Worm (Caenorhabditis elegans) whole organism, young adult: ENCODE data around the gene col-17.
A peak's percentile ranks its signal among the peaks of the same experiment; 100 is the strongest.

Experiments used
- B0035.1 ChIP-seq: sonication (generic microtip); optimal IDR thresholded peaks from 2 replicates; lab custom pipeline; 2016; ENCODE audit warnings: missing genetic modification characterization, mild to moderate bottlenecking, missing compliant biosample characterization, missing genotype, missing genetic modification reagents
- C17E4.6 ChIP-seq: fragments of 200-800 bp; sonication (Bioruptor generic); IDR thresholded peaks from 2 replicates; pipeline ENCODE4 v1.3.6; 2022; ENCODE audit warnings: missing genetic modification reagents, missing genetic modification characterization, missing compliant biosample characterization
- F10E7.11 ChIP-seq: sonication (generic microtip); optimal IDR thresholded peaks from 2 replicates; lab custom pipeline; 2017; ENCODE audit warnings: mild to moderate bottlenecking, missing genetic modification characterization, moderate library complexity, missing compliant biosample characterization
- F22D6.2 ChIP-seq: sonication (generic microtip); optimal IDR thresholded peaks from 2 replicates; lab custom pipeline; 2016; ENCODE audit warnings: mild to moderate bottlenecking, missing genetic modification characterization, missing compliant biosample characterization
- F33H1.4 ChIP-seq: fragments of 200-800 bp; sonication (Bioruptor generic); IDR thresholded peaks from 2 replicates; pipeline ENCODE4 v1.3.6; 2022; ENCODE audit warnings: missing genetic modification reagents, missing genetic modification characterization, missing compliant biosample characterization
- F37B4.10 ChIP-seq: fragments of 200-800 bp; sonication (Bioruptor generic); IDR thresholded peaks from 2 replicates; pipeline ENCODE4 v1.3.6; 2022; ENCODE audit warnings: missing genetic modification characterization, missing compliant biosample characterization
- F55B11.4 ChIP-seq: sonication (generic microtip); optimal IDR thresholded peaks from 2 replicates; lab custom pipeline; 2016; ENCODE audit warnings: missing compliant biosample characterization, missing genetic modification characterization, borderline replicate concordance; ENCODE audit not compliant: insufficient read depth
- F57C9.4 ChIP-seq: sonication (generic microtip); optimal IDR thresholded peaks from 2 replicates; lab custom pipeline; 2017; ENCODE audit warnings: mild to moderate bottlenecking, missing genetic modification characterization, missing compliant biosample characterization
- T26A5.8 ChIP-seq: sonication (generic microtip); optimal IDR thresholded peaks from 2 replicates; lab custom pipeline; 2016; ENCODE audit warnings: missing genetic modification characterization, missing compliant biosample characterization
- Y53F4B.3 ChIP-seq: fragments of 200-800 bp; sonication (Bioruptor generic); IDR thresholded peaks from 2 replicates; pipeline ENCODE4 v1.3.6; 2022; ENCODE audit warnings: missing genetic modification reagents, missing genetic modification characterization, missing compliant biosample characterization
- Y67H2A.10 ChIP-seq: fragments of 200-800 bp; sonication (Bioruptor generic); conservative IDR thresholded peaks from 2 replicates; pipeline ENCODE4 v1.3.6; 2022; ENCODE audit warnings: missing genetic modification reagents, missing genetic modification characterization, missing compliant biosample characterization
- atf-7 ChIP-seq: sonication (generic microtip); optimal IDR thresholded peaks from 2 replicates; lab custom pipeline; 2017; ENCODE audit warnings: mild to moderate bottlenecking, missing genetic modification characterization, missing compliant biosample characterization
- attf-3 ChIP-seq: fragments of 200-800 bp; sonication (Bioruptor generic); conservative IDR thresholded peaks from 2 replicates; pipeline ENCODE4 v1.3.6; 2022; ENCODE audit warnings: missing genetic modification reagents, missing genetic modification characterization, missing compliant biosample characterization
- attf-6 ChIP-seq: fragments of 200-800 bp; sonication (Bioruptor generic); IDR thresholded peaks from 2 replicates; pipeline ENCODE4 v1.3.6; 2022; ENCODE audit warnings: missing genetic modification reagents, missing genetic modification characterization, missing compliant biosample characterization
- bed-2 ChIP-seq: fragments of 200-800 bp; sonication (Bioruptor generic); IDR thresholded peaks from 2 replicates; pipeline ENCODE4 v1.3.6; 2022; ENCODE audit warnings: missing genetic modification reagents, missing genetic modification characterization, missing compliant biosample characterization
- ccch-3 ChIP-seq: fragments of 200-800 bp; sonication (Bioruptor generic); optimal IDR thresholded peaks from 2 replicates; lab custom pipeline; 2018; ENCODE audit warnings: mild to moderate bottlenecking, missing genetic modification characterization, missing compliant biosample characterization
- ceh-58 ChIP-seq: fragments of 200-800 bp; sonication (Bioruptor generic); IDR thresholded peaks from 2 replicates; pipeline ENCODE4 v1.3.6; 2022; ENCODE audit warnings: missing genetic modification characterization, missing compliant biosample characterization
- ceh-79 ChIP-seq: sonication (generic microtip); optimal IDR thresholded peaks from 2 replicates; lab custom pipeline; 2017; ENCODE audit warnings: mild to moderate bottlenecking, missing genetic modification characterization, missing compliant biosample characterization
- die-1 ChIP-seq: sonication (generic microtip); optimal IDR thresholded peaks from 2 replicates; lab custom pipeline; 2016; ENCODE audit warnings: missing genotype, mild to moderate bottlenecking, missing genetic modification characterization, missing compliant biosample characterization
- egl-18 ChIP-seq: fragments of 200-800 bp; sonication (Bioruptor generic); IDR thresholded peaks from 2 replicates; pipeline ENCODE4 v1.3.6; 2022; ENCODE audit warnings: missing genetic modification reagents, missing genetic modification characterization, missing compliant biosample characterization
- egl-44 ChIP-seq: fragments of 200-800 bp; sonication (Bioruptor generic); IDR thresholded peaks from 2 replicates; pipeline ENCODE4 v1.3.6; 2022; ENCODE audit warnings: missing genetic modification reagents, missing genetic modification characterization, missing compliant biosample characterization
- ekl-4 ChIP-seq: fragments of 200-800 bp; sonication (Bioruptor generic); IDR thresholded peaks from 2 replicates; pipeline ENCODE4 v1.3.6; 2022; ENCODE audit warnings: missing genetic modification reagents, missing genetic modification characterization, missing compliant biosample characterization
- ets-4 ChIP-seq: fragments of 200-800 bp; sonication (Bioruptor generic); optimal IDR thresholded peaks from 2 replicates; lab custom pipeline; 2018; ENCODE audit warnings: mild to moderate bottlenecking, missing genetic modification characterization, missing compliant biosample characterization
- fkh-3 ChIP-seq: sonication (generic microtip); optimal IDR thresholded peaks from 2 replicates; lab custom pipeline; 2016; ENCODE audit warnings: mild to moderate bottlenecking, missing genetic modification characterization, missing compliant biosample characterization
- hlh-12 ChIP-seq: sonication (generic microtip); optimal IDR thresholded peaks from 2 replicates; lab custom pipeline; 2016; ENCODE audit warnings: missing genetic modification characterization, missing compliant biosample characterization
- hsf-1 ChIP-seq: fragments of 200-800 bp; sonication (Bioruptor generic); IDR thresholded peaks from 2 replicates; pipeline ENCODE4 v1.3.6; 2022; ENCODE audit warnings: missing genetic modification reagents, missing genetic modification characterization, missing compliant biosample characterization
- lag-1 ChIP-seq: fragments of 200-800 bp; sonication (Bioruptor generic); IDR thresholded peaks from 2 replicates; pipeline ENCODE4 v1.3.6; 2022; ENCODE audit warnings: missing genetic modification reagents, missing genetic modification characterization, missing compliant biosample characterization
- lin-26 ChIP-seq: fragments of 200-800 bp; sonication (Bioruptor generic); IDR thresholded peaks from 2 replicates; pipeline ENCODE4 v1.3.6; 2022; ENCODE audit warnings: missing genetic modification reagents, missing genetic modification characterization, missing compliant biosample characterization
- lin-35 ChIP-seq, 3 experiments: fragments of 150-350 bp in 2 of 3; sonication (generic microtip) in 1 of 3; optimal IDR thresholded peaks; 2 replicates each; lab custom pipeline; 2014 to 2018; ENCODE audit warnings: missing biosample characterization in 3 of 3, missing genetic modification characterization in 3 of 3, missing genetic modification reagents in 3 of 3
- lin-54 ChIP-seq: fragments of 200-800 bp; sonication (Bioruptor generic); optimal IDR thresholded peaks from 2 replicates; lab custom pipeline; 2018; ENCODE audit warnings: mild to moderate bottlenecking, missing genetic modification characterization, missing compliant biosample characterization
- lsl-1 ChIP-seq: fragments of 200-800 bp; sonication (Bioruptor generic); optimal IDR thresholded peaks from 2 replicates; lab custom pipeline; 2018; ENCODE audit warnings: mild to moderate bottlenecking, missing genetic modification characterization, moderate library complexity, missing compliant biosample characterization
- lsy-27 ChIP-seq: sonication (generic microtip); optimal IDR thresholded peaks from 2 replicates; lab custom pipeline; 2017; ENCODE audit warnings: missing genetic modification characterization, mild to moderate bottlenecking, missing compliant biosample characterization, antibody characterized with exemption, missing genotype, borderline replicate concordance; ENCODE audit not compliant: insufficient read depth
- madf-10 ChIP-seq: sonication (generic microtip); optimal IDR thresholded peaks from 2 replicates; lab custom pipeline; 2016; ENCODE audit warnings: mild to moderate bottlenecking, missing genetic modification characterization, missing compliant biosample characterization
- madf-3 ChIP-seq: fragments of 200-800 bp; sonication (Bioruptor generic); IDR thresholded peaks from 2 replicates; pipeline ENCODE4 v1.3.6; 2022; ENCODE audit warnings: missing genetic modification reagents, missing genetic modification characterization, missing compliant biosample characterization
- madf-6 ChIP-seq: fragments of 200-800 bp; sonication (Bioruptor generic); IDR thresholded peaks from 2 replicates; pipeline ENCODE4 v1.3.6; 2022; ENCODE audit warnings: missing genetic modification reagents, missing genetic modification characterization, missing compliant biosample characterization
- mcd-1 ChIP-seq: fragments of 200-800 bp; sonication (Bioruptor generic); IDR thresholded peaks from 2 replicates; pipeline ENCODE4 v1.3.6; 2022; ENCODE audit warnings: missing genetic modification reagents, missing genetic modification characterization, missing compliant biosample characterization
- mes-4 ChIP-seq: sonication (generic microtip); optimal IDR thresholded peaks from 2 replicates; lab custom pipeline; 2016; ENCODE audit warnings: missing genotype, missing genetic modification characterization, missing compliant biosample characterization
- mxl-1 ChIP-seq: sonication (generic microtip); optimal IDR thresholded peaks from 2 replicates; lab custom pipeline; 2016; ENCODE audit warnings: missing genetic modification characterization, missing compliant biosample characterization
- nhr-80 ChIP-seq: sonication (generic microtip); optimal IDR thresholded peaks from 2 replicates; lab custom pipeline; 2016; ENCODE audit warnings: missing genetic modification characterization, missing compliant biosample characterization
- pbrm-1 ChIP-seq: fragments of 200-800 bp; sonication (Bioruptor generic); IDR thresholded peaks from 2 replicates; pipeline ENCODE4 v1.3.6; 2022; ENCODE audit warnings: missing genetic modification reagents, missing genetic modification characterization, missing compliant biosample characterization
- pha-4 ChIP-seq: fragments of 150-350 bp; sonication (generic microtip); optimal IDR thresholded peaks from 2 replicates; lab custom pipeline; 2014; ENCODE audit warnings: missing biosample characterization, missing genetic modification reagents, missing genetic modification characterization
- rpc-1 ChIP-seq, 2 experiments: fragments of 150-350 bp in 1 of 2; sonication (generic microtip) in 1 of 2; optimal IDR thresholded peaks; 2 replicates each; lab custom pipeline; 2014 to 2018; ENCODE audit warnings: missing biosample characterization in 1 of 2, missing genetic modification characterization in 1 of 2, missing genetic modification reagents in 1 of 2, missing genotype in 1 of 2
- sdz-38 ChIP-seq: sonication (generic microtip); optimal IDR thresholded peaks from 2 replicates; lab custom pipeline; 2016; ENCODE audit warnings: missing genotype, missing genetic modification characterization, missing compliant biosample characterization
- snpc-4 ChIP-seq, 5 experiments: fragments of 150-350 bp in 1 of 5; sonication (generic microtip) in 4 of 5; optimal IDR thresholded peaks; 2 replicates each; lab custom pipeline; 2014 to 2018; ENCODE audit warnings: missing genetic modification characterization in 5 of 5, missing biosample characterization in 3 of 5, antibody characterized with exemption in 2 of 5, mild to moderate bottlenecking in 2 of 5, missing compliant biosample characterization in 2 of 5, missing genotype in 2 of 5, moderate library complexity in 2 of 5, missing genetic modification reagents in 1 of 5
- tlf-1 ChIP-seq: fragments of 200-800 bp; sonication (Bioruptor generic); optimal IDR thresholded peaks from 2 replicates; lab custom pipeline; 2018; ENCODE audit warnings: mild to moderate bottlenecking, missing genetic modification characterization, missing compliant biosample characterization
- xnd-1 ChIP-seq: sonication (generic microtip); optimal IDR thresholded peaks from 2 replicates; lab custom pipeline; 2016; ENCODE audit warnings: missing genotype, missing genetic modification reagents, missing genetic modification characterization, missing compliant biosample characterization
- ztf-18 ChIP-seq: sonication (generic microtip); optimal IDR thresholded peaks from 2 replicates; lab custom pipeline; 2016; ENCODE audit warnings: missing genotype, mild to moderate bottlenecking, missing genetic modification characterization, missing compliant biosample characterization
- ztf-22 ChIP-seq: fragments of 200-800 bp; sonication (Bioruptor generic); optimal IDR thresholded peaks from 2 replicates; lab custom pipeline; 2018; ENCODE audit warnings: mild to moderate bottlenecking, missing genetic modification characterization, moderate library complexity, missing compliant biosample characterization

The col-17 gene

DNA sequence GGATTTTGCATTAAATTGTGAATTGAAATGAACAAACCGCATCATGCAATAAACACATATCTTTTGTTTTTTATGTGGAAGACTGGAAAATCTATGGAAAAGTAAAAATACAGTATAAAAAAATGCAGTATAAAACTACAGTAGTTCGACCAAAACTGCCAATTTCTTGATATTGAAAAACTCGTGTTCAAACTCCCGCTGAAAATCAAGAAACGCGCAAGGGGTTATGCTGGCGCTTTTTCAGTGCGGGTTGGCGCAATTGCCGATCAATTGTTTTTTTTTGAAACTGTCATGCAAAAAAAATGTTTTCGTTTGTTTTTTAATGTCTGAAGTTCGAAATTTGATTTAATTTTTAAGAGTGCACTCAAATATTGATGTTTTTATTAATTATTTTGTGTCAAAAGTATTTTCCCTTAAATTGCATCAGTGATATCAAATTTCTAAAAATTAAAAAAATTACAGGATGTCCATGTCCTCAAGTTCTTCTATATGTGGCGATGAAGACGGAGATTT lies 15.7 kb downstream of the col-17 start, which contains the start of gene dnj-9 (continued):
- TF ChIP-seq die-1 (tag; lab: Kevin White, UChicago): peak; percentile 53
- peak; percentile 82; the same call in 1 of the 2 replicates for TF ChIP-seq egl-44 (GFP tag; lab: Robert Waterston, UW)
- peak; percentile 88 for TF ChIP-seq hsf-1 (GFP tag; lab: Robert Waterston, UW)
- TF ChIP-seq lin-35 (GFP tag; optimal IDR thresholded peaks at IDR 0.05; lab: Kevin White, UChicago): peak; percentile 86 to 99 (median 92)
- peak; percentile 40; the same call in 1 of the 2 replicates for TF ChIP-seq lin-26 (GFP tag; lab: Robert Waterston, UW)
- TF ChIP-seq F22D6.2 (tag; lab: Kevin White, UChicago): peak; percentile 87
- no peak for TF ChIP-seq ceh-58 (GFP tag; lab: Robert Waterston, UW)
- no peak for TF ChIP-seq fkh-3 (tag; lab: Kevin White, UChicago)
- TF ChIP-seq ceh-79 (tag; lab: Kevin White, UChicago): no peak
- TF ChIP-seq ets-4: no peak
- no peak for TF ChIP-seq sdz-38 (tag; lab: Kevin White, UChicago)
- no peak for TF ChIP-seq lsy-27 (tag; lab: Kevin White, UChicago)
- peak; percentile 83 for TF ChIP-seq xnd-1
- no peak for TF ChIP-seq bed-2 (GFP tag; lab: Robert Waterston, UW)
- TF ChIP-seq F57C9.4 (tag; lab: Kevin White, UChicago): no peak
- no peak for TF ChIP-seq Y53F4B.3
- peak; percentile 68 for TF ChIP-seq attf-3
- TF ChIP-seq B0035.1: peak; percentile 78
- TF ChIP-seq madf-6 (GFP tag; lab: Robert Waterston, UW): peak; percentile 95
- TF ChIP-seq rpc-1 (optimal IDR thresholded peaks at IDR 0.05; lab: Kevin White, UChicago): no peak
- no peak for TF ChIP-seq rpc-1 (tag; optimal IDR thresholded peaks at IDR 0.05; lab: Kevin White, UChicago)
- TF ChIP-seq F37B4.10 (GFP tag; lab: Robert Waterston, UW): no peak
- peak; percentile 93 for TF ChIP-seq tlf-1 (GFP tag; lab: Kevin White, UChicago)
- no peak for TF ChIP-seq F55B11.4 (tag; lab: Kevin White, UChicago)
- TF ChIP-seq nhr-80 (tag; lab: Kevin White, UChicago): peak; percentile 64
- no peak for TF ChIP-seq hlh-12 (tag; lab: Kevin White, UChicago)
- TF ChIP-seq pha-4 (tag; lab: Kevin White, UChicago): peak; percentile 94
- peak; percentile 88 for TF ChIP-seq C17E4.6 (GFP tag; lab: Robert Waterston, UW)
- no peak for TF ChIP-seq mxl-1 (tag; lab: Kevin White, UChicago)
- peak; percentile 34 for TF ChIP-seq mes-4
- no peak for TF ChIP-seq T26A5.8
- peak; percentile 92 for TF ChIP-seq madf-3 (GFP tag; lab: Robert Waterston, UW)
- peak; percentile 99 for TF ChIP-seq ztf-18
- TF ChIP-seq egl-18 (GFP tag; lab: Robert Waterston, UW): peak; percentile 72; the same call in 1 of the 2 replicates
- peak; percentile 96 for TF ChIP-seq ekl-4 (GFP tag; lab: Robert Waterston, UW)
- TF ChIP-seq F33H1.4 (GFP tag; lab: Robert Waterston, UW): peak; percentile 84
- TF ChIP-seq ccch-3: no peak
- TF ChIP-seq ztf-22 (GFP tag; lab: Kevin White, UChicago): no peak
- peak; percentile 71 for TF ChIP-seq madf-10 (tag; lab: Kevin White, UChicago)
- peak; percentile 74 for TF ChIP-seq snpc-4 (GFP tag; optimal IDR thresholded peaks at IDR 0.05; lab: Kevin White, UChicago)
- peak in 3 of 4 experiments; percentile 82 to 86 (median 84) for TF ChIP-seq snpc-4 (tag; optimal IDR thresholded peaks at IDR 0.05; lab: Kevin White, UChicago)
- TF ChIP-seq pbrm-1 (GFP tag; lab: Robert Waterston, UW): peak; percentile 91
- TF ChIP-seq lsl-1 (GFP tag; lab: Kevin White, UChicago): peak; percentile 82
- no peak for TF ChIP-seq F10E7.11
- no peak for TF ChIP-seq lag-1 (GFP tag; lab: Robert Waterston, UW)
- TF ChIP-seq attf-6 (GFP tag; lab: Robert Waterston, UW): peak; percentile 73
- TF ChIP-seq Y67H2A.10: peak; percentile 37; the same call in 1 of the 2 replicates
- TF ChIP-seq atf-7 (tag; lab: Kevin White, UChicago): peak; percentile 82
- peak; percentile 93 for TF ChIP-seq mcd-1
- peak; percentile 99 for TF ChIP-seq lin-54
